Fruit fly (Drosophila melanogaster) whole organism: ENCODE data around the gene CG8673.
A peak's percentile ranks its signal among the peaks of the same experiment; 100 is the strongest.

ENCODE experiments used
- CG8478 ChIP-seq: fragments of >200 bp; optimal IDR thresholded peaks from 2 replicates; lab custom pipeline; 2018; ENCODE audit warnings: inconsistent platforms
- Dll ChIP-seq: fragments of >200 bp; optimal IDR thresholded peaks from 2 replicates; lab custom pipeline; 2017
- EcR ChIP-seq, 2 experiments: fragments of >200 bp; optimal IDR thresholded peaks; 2 replicates each; lab custom pipeline; 2017; ENCODE audit warnings: missing biosample characterization in 2 of 2, missing genetic modification characterization in 2 of 2, missing genetic modification reagents in 2 of 2
- pan ChIP-seq: fragments of >200 bp; optimal IDR thresholded peaks from 2 replicates; lab custom pipeline; 2017
- psq ChIP-seq: fragments of >200 bp; optimal IDR thresholded peaks from 2 replicates; lab custom pipeline; 2017
- usp ChIP-seq: fragments of >200 bp; optimal IDR thresholded peaks from 2 replicates; lab custom pipeline; 2017; ENCODE audit warnings: missing biosample characterization, missing genetic modification characterization, mixed read lengths

Gene CG8673

DNA sequence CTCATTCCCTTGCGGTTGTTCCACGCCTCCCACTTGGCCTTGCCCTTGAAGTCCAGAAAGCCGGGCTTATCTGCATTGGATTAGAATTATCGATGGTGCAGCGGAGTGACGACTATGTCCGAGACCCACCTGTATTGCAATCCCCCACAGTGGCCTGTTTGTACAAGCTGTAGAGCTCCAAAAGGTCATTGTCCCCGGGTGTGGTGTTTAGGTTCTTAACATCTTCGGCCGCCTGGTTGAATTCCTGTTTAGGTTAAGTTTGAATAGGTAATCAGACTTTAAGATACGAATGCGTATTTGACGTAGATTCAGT lies 37.8 kb downstream of the CG8673 start:
- no peak for TF ChIP-seq psq (lab: Kevin White, UChicago)
- TF ChIP-seq EcR (GFP tag; optimal IDR thresholded peaks at IDR 0.05; lab: Kevin White, UChicago), result peak; percentile 82 to 94

DNA sequence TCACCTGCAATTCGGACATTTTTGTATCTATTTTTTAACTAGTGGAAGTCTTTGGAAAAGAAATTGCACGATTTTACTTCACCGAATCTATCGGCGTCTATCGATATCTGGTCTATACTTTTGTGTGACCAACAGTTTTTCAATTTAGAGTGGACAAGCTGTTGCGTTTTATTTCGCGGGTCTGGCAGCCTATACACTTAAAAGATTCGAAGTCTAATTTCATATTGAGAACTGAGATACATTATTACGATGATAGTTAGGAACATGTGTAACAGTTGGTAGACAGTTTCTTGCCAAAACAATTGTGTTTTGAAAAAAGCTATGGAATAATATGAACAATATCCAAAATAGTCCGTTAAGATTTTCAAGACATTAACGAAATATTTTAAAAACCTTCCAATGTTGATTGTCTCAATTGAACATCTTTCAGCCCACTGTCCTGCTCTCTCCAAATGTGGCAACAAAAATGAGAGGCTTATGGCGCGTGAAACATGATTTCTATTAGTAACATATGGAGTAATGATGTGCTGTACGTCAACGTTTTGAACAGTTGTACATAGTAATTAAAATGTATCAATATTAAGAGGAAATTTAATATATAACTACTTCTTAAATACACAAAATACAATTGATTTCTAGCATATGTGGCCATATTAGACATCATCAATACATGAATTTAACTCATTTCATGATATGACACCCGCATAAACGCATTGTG lies 38.3 kb downstream of the CG8673 start, which contains the start of gene Acbp1:
Gene Acbp1, minus strand, starts transcription at position 146 of the 718 bp plus-strand sequence.
- TF ChIP-seq Dll (lab: Kevin White, UChicago) (no peak), pan (lab: Kevin White, UChicago) (no peak), EcR (GFP tag; optimal IDR thresholded peaks at IDR 0.05; lab: Kevin White, UChicago) (peak in 1 of 2 experiments; percentile 52), CG8478 (lab: Kevin White, UChicago) (no peak)

DNA sequence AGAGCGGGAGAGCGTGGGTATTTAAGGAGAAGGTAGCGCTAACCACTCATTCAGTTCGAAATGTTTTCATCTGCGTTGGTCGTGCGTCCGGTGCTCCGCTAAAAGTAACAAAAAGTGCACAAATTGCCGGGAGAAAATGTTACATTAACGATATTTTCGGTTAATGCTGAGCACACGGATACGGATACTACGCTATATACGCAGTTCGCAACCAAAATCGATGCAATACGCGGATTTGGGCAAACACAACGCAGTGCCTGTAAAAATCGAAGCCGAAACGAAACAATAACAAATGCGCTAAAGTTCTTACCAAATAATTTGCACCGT lies 38.9 kb downstream of the CG8673 start, which contains the start of gene Piezo:
Gene Piezo, plus strand, starts transcription at position 49 of the 327 bp plus-strand sequence.
- TF ChIP-seq usp (no peak), Dll (lab: Kevin White, UChicago) (no peak), psq (lab: Kevin White, UChicago) (no peak), CG8478 (lab: Kevin White, UChicago) (no peak), EcR (GFP tag; optimal IDR thresholded peaks at IDR 0.05; lab: Kevin White, UChicago) (no peak), pan (lab: Kevin White, UChicago) (no peak)

DNA sequence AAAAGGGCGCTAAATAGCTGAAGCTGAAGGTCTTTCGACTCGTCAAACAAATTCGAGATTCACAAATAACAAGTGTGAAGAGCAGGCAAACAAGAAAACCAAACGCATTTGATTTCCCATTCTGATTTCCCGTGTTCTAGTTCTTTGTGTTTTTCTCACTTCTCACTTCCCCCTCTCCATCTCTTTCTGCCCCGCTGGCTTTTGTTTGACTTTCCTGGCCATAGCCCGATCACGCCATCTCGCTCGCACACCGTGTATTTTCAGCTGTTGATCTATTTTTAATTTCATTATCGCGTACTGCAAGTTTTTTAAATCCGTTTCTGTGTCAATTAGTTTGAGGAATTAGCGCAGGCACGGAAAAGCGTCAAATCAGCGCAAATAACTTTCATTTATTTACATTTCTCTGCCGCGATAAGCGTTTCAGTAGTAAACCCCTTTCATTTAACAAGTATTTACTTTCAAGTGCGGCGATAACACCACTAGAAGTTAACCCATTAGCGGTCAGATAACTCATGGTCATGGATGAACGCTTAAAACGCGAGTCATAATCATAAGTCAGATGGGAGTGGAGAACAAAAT lies 39.5 kb downstream of the CG8673 start:
- no peak for TF ChIP-seq CG8478 (lab: Kevin White, UChicago)
- no peak for TF ChIP-seq Dll (lab: Kevin White, UChicago)
- TF ChIP-seq psq (lab: Kevin White, UChicago), result no peak
- no peak for TF ChIP-seq EcR (GFP tag; optimal IDR thresholded peaks at IDR 0.05; lab: Kevin White, UChicago)
- no peak for TF ChIP-seq pan (lab: Kevin White, UChicago)
- no peak for TF ChIP-seq usp

DNA sequence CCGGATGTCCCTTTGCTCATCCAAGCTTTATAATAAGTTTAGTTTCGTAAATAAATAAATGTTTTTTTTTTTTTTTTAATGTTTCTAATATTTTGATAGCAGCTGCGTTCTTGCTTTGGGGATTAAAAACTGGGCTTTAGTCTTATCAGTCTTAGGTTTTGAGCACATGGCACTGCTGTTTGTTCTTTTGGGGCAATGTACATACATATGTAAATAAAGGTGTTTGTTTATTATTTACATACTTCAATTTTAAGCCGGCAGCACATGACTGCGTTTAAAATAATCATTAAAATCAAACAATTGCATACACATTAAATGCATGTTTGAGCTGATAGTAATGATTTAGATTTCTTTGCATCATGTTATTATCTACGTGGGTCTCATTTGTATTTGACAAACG lies 40.1 kb downstream of the CG8673 start:
- no peak for TF ChIP-seq pan (lab: Kevin White, UChicago)
- TF ChIP-seq Dll (lab: Kevin White, UChicago), result no peak
- no peak for TF ChIP-seq CG8478 (lab: Kevin White, UChicago)
- TF ChIP-seq usp, result no peak
- no peak for TF ChIP-seq psq (lab: Kevin White, UChicago)
- TF ChIP-seq EcR (GFP tag; optimal IDR thresholded peaks at IDR 0.05; lab: Kevin White, UChicago), result no peak

DNA sequence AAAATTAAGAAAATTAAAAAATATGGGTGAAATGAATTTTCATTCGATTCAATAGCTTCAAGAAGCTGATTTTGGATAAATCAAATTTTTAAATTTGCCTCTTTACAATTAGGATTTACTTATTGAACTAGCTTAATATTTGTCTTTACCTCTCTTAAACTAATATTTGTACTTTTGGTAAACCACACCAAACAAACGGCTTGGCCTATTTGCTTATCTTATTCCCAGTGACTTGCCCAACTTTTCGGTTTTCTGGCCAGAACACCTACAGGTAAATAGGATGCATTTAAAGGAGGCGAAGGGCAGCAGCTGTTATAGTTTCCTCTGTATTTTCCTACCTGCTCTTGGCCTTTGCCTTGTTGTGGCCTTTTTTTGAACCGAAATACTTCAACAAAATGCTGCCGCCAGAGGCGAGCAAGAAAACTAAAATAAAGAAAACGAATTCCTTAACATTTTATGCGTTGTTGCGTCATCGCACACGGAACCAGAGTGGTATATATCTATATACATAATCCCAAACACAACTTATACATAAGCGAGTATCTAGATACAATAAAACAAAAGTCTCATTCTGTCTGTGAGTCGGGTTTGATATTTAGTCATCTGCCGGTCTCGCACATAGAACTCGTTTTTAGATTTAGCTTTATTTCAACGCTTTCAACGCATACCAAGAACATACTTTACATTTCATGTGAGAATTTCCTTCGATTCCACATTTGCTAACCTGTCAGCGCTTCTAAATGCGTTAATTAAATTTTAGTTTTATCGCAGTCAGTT lies 41.9 kb downstream of the CG8673 start:
- TF ChIP-seq psq (lab: Kevin White, UChicago), result no peak
- no peak for TF ChIP-seq CG8478 (lab: Kevin White, UChicago)
- TF ChIP-seq pan (lab: Kevin White, UChicago), result no peak
- TF ChIP-seq Dll (lab: Kevin White, UChicago), result no peak
- no peak for TF ChIP-seq EcR (GFP tag; optimal IDR thresholded peaks at IDR 0.05; lab: Kevin White, UChicago)
- TF ChIP-seq usp, result no peak

DNA sequence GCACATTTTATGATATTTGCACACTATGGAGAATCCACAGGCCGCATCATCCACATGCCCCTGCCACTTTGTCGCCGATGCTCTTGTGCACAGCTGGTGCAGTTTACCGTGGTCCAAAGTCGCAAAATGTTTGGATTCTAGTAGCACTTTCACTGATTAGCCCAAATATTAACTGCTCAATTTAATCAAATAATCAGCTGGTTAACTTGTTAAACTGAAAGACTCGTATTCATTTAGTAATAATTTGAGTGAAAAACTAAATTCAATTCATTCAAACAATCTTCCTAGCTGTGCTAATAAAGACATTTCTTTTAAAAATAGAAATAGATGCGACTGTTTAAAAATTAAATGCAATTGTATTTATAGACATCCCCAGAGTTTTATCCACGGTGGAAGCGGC lies 43.9 kb downstream of the CG8673 start:
- TF ChIP-seq psq (lab: Kevin White, UChicago) (no peak), pan (lab: Kevin White, UChicago) (no peak), Dll (lab: Kevin White, UChicago) (no peak), CG8478 (lab: Kevin White, UChicago) (no peak), usp (no peak), EcR (GFP tag; optimal IDR thresholded peaks at IDR 0.05; lab: Kevin White, UChicago) (no peak)

DNA sequence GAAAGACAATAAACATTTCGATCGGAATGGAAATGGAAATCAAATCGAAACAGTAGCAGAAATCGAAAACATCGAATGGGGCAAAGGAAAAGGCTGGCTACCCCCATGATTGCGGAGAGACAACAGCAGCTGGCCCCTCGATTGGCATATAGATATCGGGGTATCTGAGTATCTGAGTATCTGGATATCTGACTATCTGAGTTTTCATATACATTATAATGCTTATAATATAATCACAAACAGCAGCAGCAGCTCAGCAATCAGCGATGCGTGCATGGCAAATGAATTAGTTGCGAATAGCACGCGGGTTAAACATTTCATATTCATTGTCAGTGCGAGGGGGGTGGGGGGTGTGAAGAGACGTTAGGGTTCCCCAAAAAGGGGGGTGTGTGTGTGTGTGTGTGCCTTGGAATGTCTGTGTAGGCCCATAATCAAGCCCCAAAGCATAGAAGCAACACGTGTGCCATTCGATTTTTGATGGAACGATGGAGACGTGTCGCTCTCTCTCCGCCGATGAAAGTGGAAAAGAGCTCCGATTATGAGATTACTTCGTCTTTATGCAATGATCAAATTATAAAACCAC lies 46.6 kb downstream of the CG8673 start:
- TF ChIP-seq usp (no peak), pan (lab: Kevin White, UChicago) (no peak), psq (lab: Kevin White, UChicago) (no peak), Dll (lab: Kevin White, UChicago) (no peak), EcR (GFP tag; optimal IDR thresholded peaks at IDR 0.05; lab: Kevin White, UChicago) (no peak), CG8478 (lab: Kevin White, UChicago) (no peak)

DNA sequence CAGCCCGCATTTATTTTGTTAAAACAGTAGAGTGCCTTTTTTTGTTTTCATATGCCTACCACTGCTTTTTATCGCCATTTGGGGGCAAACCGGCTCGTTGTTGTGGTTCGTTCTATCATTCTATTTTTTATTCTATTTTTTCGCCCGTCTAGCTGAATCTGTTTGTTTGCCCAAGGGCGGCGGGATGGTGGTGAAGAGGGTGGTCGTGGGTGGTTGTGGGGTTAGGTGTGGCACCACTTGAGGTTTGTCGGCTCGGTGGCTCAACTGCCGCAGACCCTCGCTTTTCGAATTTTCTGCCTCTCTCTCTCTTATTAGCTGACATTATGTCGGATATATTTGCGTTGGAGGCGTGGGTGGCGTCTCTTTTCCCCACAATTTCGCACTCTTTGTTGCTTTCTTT lies 47.4 kb downstream of the CG8673 start:
- TF ChIP-seq psq (lab: Kevin White, UChicago) (no peak), usp (no peak), Dll (lab: Kevin White, UChicago) (no peak), EcR (GFP tag; optimal IDR thresholded peaks at IDR 0.05; lab: Kevin White, UChicago) (no peak), CG8478 (lab: Kevin White, UChicago) (no peak), pan (lab: Kevin White, UChicago) (no peak)
